Worm (Caenorhabditis elegans): ENCODE data around the gene hex-2.

DNA sequence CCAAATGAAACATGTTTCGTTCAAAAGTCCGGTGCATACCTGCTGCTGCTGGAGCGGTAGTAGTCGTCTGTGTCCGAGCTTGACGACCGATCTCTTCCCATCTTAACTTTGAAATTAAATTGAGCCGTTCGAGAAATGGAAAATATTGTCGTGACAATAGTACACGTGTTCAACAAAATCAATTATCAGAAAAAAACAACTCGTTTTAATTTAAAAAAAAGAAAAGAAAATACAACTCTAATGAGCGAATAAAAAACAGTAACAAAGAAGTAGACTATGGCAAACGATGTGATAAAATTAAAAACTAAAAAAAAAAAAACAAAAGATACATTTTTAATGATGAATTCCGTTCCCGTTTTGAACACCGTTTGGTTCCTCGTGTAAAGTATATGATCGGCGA lies 28.3 kb downstream of the hex-2 start, which contains the start of gene prp-39:
- no peak for TF ChIP-seq him-1 (tag; optimal IDR thresholded peaks at IDR 0.05)
- no peak for TF ChIP-seq dao-5 (tag; optimal IDR thresholded peaks at IDR 0.05)
